Fruit fly (Drosophila melanogaster) whole organism, embryonic: ENCODE measurements around the gene CG31548.

Experiments used
- Aef1 ChIP-seq: fragments of 200-800 bp; sonication (Bioruptor generic); IDR thresholded peaks from 3 replicates; pipeline ENCODE4 v1.3.6; 2022; ENCODE audit warnings: missing biosample characterization, missing genetic modification characterization
- Bgb ChIP-seq: fragments of 200-800 bp; sonication (Bioruptor generic); IDR thresholded peaks from 2 replicates; pipeline ENCODE4 v1.3.6; 2022; ENCODE audit warnings: missing biosample characterization, missing genetic modification characterization; ENCODE audit not compliant: partially characterized antibody
- CG10959 ChIP-seq: fragments of 200-800 bp; sonication (Bioruptor generic); IDR thresholded peaks from 2 replicates; pipeline ENCODE4 v1.3.6; 2022; ENCODE audit warnings: missing biosample characterization, missing genetic modification characterization
- CG11695 ChIP-seq: fragments of 200-800 bp; sonication (Bioruptor generic); IDR thresholded peaks from 3 replicates; pipeline ENCODE4 v1.3.6; 2022; ENCODE audit warnings: missing biosample characterization, missing genetic modification characterization
- CG12659 ChIP-seq: fragments of 200-800 bp; sonication (Bioruptor generic); optimal IDR thresholded peaks from 3 replicates; lab custom pipeline; 2017; ENCODE audit warnings: mild to moderate bottlenecking, missing biosample characterization, missing genetic modification reagents, missing genetic modification characterization
- CG14050 ChIP-seq: fragments of 200-800 bp; sonication (Bioruptor generic); IDR thresholded peaks from 3 replicates; pipeline ENCODE4 v1.3.6; 2022; ENCODE audit warnings: missing biosample characterization, missing genetic modification characterization
- CG14860 ChIP-seq: fragments of 200-800 bp; sonication (Bioruptor generic); IDR thresholded peaks from 3 replicates; pipeline ENCODE4 v1.3.6; 2022; ENCODE audit warnings: missing biosample characterization, missing genetic modification characterization; ENCODE audit not compliant: partially characterized antibody
- CG1529 ChIP-seq: fragments of 200-800 bp; sonication (Bioruptor generic); optimal IDR thresholded peaks from 3 replicates; lab custom pipeline; 2018; ENCODE audit warnings: missing biosample characterization, missing genetic modification characterization
- CG15479 ChIP-seq: fragments of 200-800 bp; sonication (Bioruptor generic); optimal IDR thresholded peaks from 3 replicates; lab custom pipeline; 2019; ENCODE audit warnings: missing biosample characterization, mild to moderate bottlenecking, missing genetic modification characterization, moderate library complexity
- CG15514 ChIP-seq: fragments of 200-800 bp; sonication (Bioruptor generic); optimal IDR thresholded peaks from 3 replicates; lab custom pipeline; 2017; ENCODE audit warnings: missing biosample characterization, missing genetic modification characterization, mild to moderate bottlenecking, moderate library complexity, missing genetic modification reagents
- CG17359 ChIP-seq: fragments of 200-800 bp; sonication (Bioruptor generic); optimal IDR thresholded peaks from 3 replicates; lab custom pipeline; 2018; ENCODE audit warnings: missing biosample characterization, mild to moderate bottlenecking, missing genetic modification characterization, moderate library complexity
- CG17361 ChIP-seq: fragments of 200-800 bp; sonication (Bioruptor generic); IDR thresholded peaks from 3 replicates; pipeline ENCODE4 v1.3.6; 2022; ENCODE audit warnings: missing biosample characterization, missing genetic modification characterization
- CG17829 ChIP-seq: fragments of 200-800 bp; optimal IDR thresholded peaks from 2 replicates; lab custom pipeline; 2019; ENCODE audit warnings: missing biosample characterization, mild to moderate bottlenecking, missing genetic modification characterization, moderate library complexity
- CG18476 ChIP-seq: fragments of 200-800 bp; sonication (Bioruptor generic); optimal IDR thresholded peaks from 2 replicates; lab custom pipeline; 2016; ENCODE audit warnings: missing biosample characterization, mild to moderate bottlenecking, missing genetic modification characterization
- CG18619 ChIP-seq: fragments of 200-800 bp; sonication (Bioruptor generic); optimal IDR thresholded peaks from 3 replicates; lab custom pipeline; 2017; ENCODE audit warnings: missing biosample characterization, mild to moderate bottlenecking, missing genetic modification characterization
- CG2678 ChIP-seq: fragments of 200-800 bp; sonication (Bioruptor generic); optimal IDR thresholded peaks from 3 replicates; lab custom pipeline; 2019; ENCODE audit warnings: missing biosample characterization, mild to moderate bottlenecking, missing genetic modification characterization, moderate library complexity
- CG3065 ChIP-seq: fragments of 200-800 bp; sonication (Bioruptor generic); optimal IDR thresholded peaks from 2 replicates; lab custom pipeline; 2016; ENCODE audit warnings: missing biosample characterization, missing genetic modification characterization
- CG4820 ChIP-seq: fragments of 200-800 bp; sonication (Bioruptor generic); optimal IDR thresholded peaks from 3 replicates; lab custom pipeline; 2016; ENCODE audit warnings: missing biosample characterization, missing genetic modification characterization
- CG7271 ChIP-seq: fragments of 200-800 bp; sonication (Bioruptor generic); optimal IDR thresholded peaks from 2 replicates; lab custom pipeline; 2018; ENCODE audit warnings: missing biosample characterization, mild to moderate bottlenecking, missing genetic modification characterization, moderate library complexity
- CG7372 ChIP-seq: fragments of 200-800 bp; sonication (Bioruptor generic); IDR thresholded peaks from 2 replicates; pipeline ENCODE4 v1.3.6; 2022; ENCODE audit warnings: missing biosample characterization, missing genetic modification characterization
- CG9215 ChIP-seq: fragments of 200-800 bp; sonication (Bioruptor generic); IDR thresholded peaks from 2 replicates; pipeline ENCODE4 v1.3.6; 2022; ENCODE audit warnings: missing biosample characterization, missing genetic modification characterization
- CkIIα-i1 ChIP-seq: fragments of 200-800 bp; sonication (Bioruptor generic); IDR thresholded peaks from 2 replicates; pipeline ENCODE4 v1.3.6; 2022; ENCODE audit warnings: missing biosample characterization, missing genetic modification characterization
- CoRest ChIP-seq: fragments of 200-800 bp; sonication (Bioruptor generic); optimal IDR thresholded peaks from 3 replicates; lab custom pipeline; 2018; ENCODE audit warnings: missing biosample characterization, mild to moderate bottlenecking, missing genetic modification characterization, moderate library complexity
- CrebB ChIP-seq: fragments of 200-800 bp; sonication (Bioruptor generic); optimal IDR thresholded peaks from 3 replicates; lab custom pipeline; 2018; ENCODE audit warnings: missing biosample characterization, mild to moderate bottlenecking, missing genetic modification characterization
- HHEX ChIP-seq: fragments of 200-800 bp; sonication (Bioruptor generic); optimal IDR thresholded peaks from 3 replicates; lab custom pipeline; 2017; ENCODE audit warnings: missing biosample characterization, mild to moderate bottlenecking, missing genetic modification characterization, missing genetic modification reagents
- HLH3B ChIP-seq: fragments of 200-800 bp; sonication (Bioruptor generic); IDR thresholded peaks from 2 replicates; pipeline ENCODE4 v1.3.6; 2022; ENCODE audit warnings: missing biosample characterization, missing genetic modification characterization
- Meics ChIP-seq: fragments of 200-800 bp; sonication (Bioruptor generic); optimal IDR thresholded peaks from 2 replicates; lab custom pipeline; 2017; ENCODE audit warnings: missing biosample characterization, mild to moderate bottlenecking, missing genetic modification characterization
- NC2α ChIP-seq: fragments of 200-800 bp; sonication (Bioruptor generic); optimal IDR thresholded peaks from 2 replicates; lab custom pipeline; 2016; ENCODE audit warnings: missing biosample characterization, missing genetic modification characterization
- Oaz ChIP-seq: fragments of 200-800 bp; sonication (Bioruptor generic); IDR thresholded peaks from 2 replicates; pipeline ENCODE4 v1.3.6; 2022; ENCODE audit warnings: missing biosample characterization, missing genetic modification characterization
- Pdp1 ChIP-seq, 2 experiments: fragments of 200-800 bp; sonication (Bioruptor generic); optimal IDR thresholded peaks; 3 replicates each; lab custom pipeline; 2016; ENCODE audit warnings: missing biosample characterization in 2 of 2, missing genetic modification characterization in 2 of 2, mild to moderate bottlenecking in 1 of 2, moderate library complexity in 1 of 2
- Tbp ChIP-seq: fragments of >200 bp; optimal IDR thresholded peaks from 2 replicates; lab custom pipeline; 2018; ENCODE audit warnings: missing biosample characterization, missing genetic modification characterization
- ab ChIP-seq: fragments of 200-800 bp; sonication (Bioruptor generic); optimal IDR thresholded peaks from 2 replicates; lab custom pipeline; 2016; ENCODE audit warnings: missing biosample characterization, missing genetic modification characterization
- az2 ChIP-seq: fragments of 200-800 bp; sonication (Bioruptor generic); optimal IDR thresholded peaks from 3 replicates; lab custom pipeline; 2016; ENCODE audit warnings: missing biosample characterization, missing genetic modification characterization
- bigmax ChIP-seq: fragments of 200-800 bp; sonication (Bioruptor generic); optimal IDR thresholded peaks from 2 replicates; lab custom pipeline; 2018; ENCODE audit warnings: missing biosample characterization, mild to moderate bottlenecking, missing genetic modification characterization
- dan ChIP-seq: fragments of 200-800 bp; sonication (Bioruptor generic); IDR thresholded peaks from 2 replicates; pipeline ENCODE4 v1.3.6; 2022; ENCODE audit warnings: missing biosample characterization, missing genetic modification characterization
- insv ChIP-seq, 2 experiments: fragments of 200-800 bp; sonication (Bioruptor generic); optimal IDR thresholded peaks; 3 replicates each; lab custom pipeline; 2016 to 2018; ENCODE audit warnings: missing biosample characterization in 2 of 2, missing genetic modification characterization in 2 of 2
- knrl ChIP-seq: fragments of 200-800 bp; sonication (Bioruptor generic); IDR thresholded peaks from 3 replicates; pipeline ENCODE4 v1.3.6; 2022; ENCODE audit warnings: missing biosample characterization, missing genetic modification characterization; ENCODE audit not compliant: partially characterized antibody
- lbe ChIP-seq: fragments of 200-800 bp; sonication (Bioruptor generic); optimal IDR thresholded peaks from 2 replicates; lab custom pipeline; 2016; ENCODE audit warnings: missing biosample characterization, mild to moderate bottlenecking, missing genetic modification characterization
- luna ChIP-seq: fragments of 200-800 bp; sonication (Bioruptor generic); optimal IDR thresholded peaks from 2 replicates; lab custom pipeline; 2016; ENCODE audit warnings: missing biosample characterization, missing genetic modification characterization
- nerfin-1 ChIP-seq: fragments of 200-800 bp; sonication (Bioruptor generic); optimal IDR thresholded peaks from 3 replicates; lab custom pipeline; 2019; ENCODE audit warnings: missing biosample characterization, mild to moderate bottlenecking, missing genetic modification characterization, moderate library complexity
- pnt ChIP-seq: fragments of 200-800 bp; sonication (Bioruptor generic); optimal IDR thresholded peaks from 3 replicates; lab custom pipeline; 2016; ENCODE audit warnings: missing biosample characterization, missing genetic modification characterization
- sisA ChIP-seq: fragments of 200-800 bp; sonication (Bioruptor generic); IDR thresholded peaks from 2 replicates; pipeline ENCODE4 v1.3.6; 2022; ENCODE audit warnings: missing biosample characterization, missing genetic modification characterization
- tgo ChIP-seq: fragments of 200-800 bp; sonication (Bioruptor generic); IDR thresholded peaks from 3 replicates; pipeline ENCODE4 v1.3.6; 2022; ENCODE audit warnings: missing biosample characterization, missing genetic modification characterization
- tin ChIP-seq: fragments of 200-800 bp; sonication (Bioruptor generic); optimal IDR thresholded peaks from 3 replicates; lab custom pipeline; 2016; ENCODE audit warnings: missing biosample characterization, missing genetic modification characterization
- tll ChIP-seq, 2 experiments: fragments of 200-800 bp in 1 of 2; fragments of >200 bp in 1 of 2; sonication (Bioruptor generic) in 1 of 2; optimal IDR thresholded peaks; 2 replicates each; lab custom pipeline; 2017 to 2019; ENCODE audit warnings: missing biosample characterization in 2 of 2, missing genetic modification characterization in 2 of 2, mild to moderate bottlenecking in 1 of 2, moderate library complexity in 1 of 2
- unpg ChIP-seq: fragments of 200-800 bp; sonication (Bioruptor generic); optimal IDR thresholded peaks from 3 replicates; lab custom pipeline; 2018; ENCODE audit warnings: missing biosample characterization, mild to moderate bottlenecking, missing genetic modification characterization, moderate library complexity
- usp ChIP-seq: fragments of >200 bp; optimal IDR thresholded peaks from 2 replicates; lab custom pipeline; 2017; ENCODE audit warnings: missing biosample characterization, missing genetic modification characterization
- wdn ChIP-seq: fragments of 200-800 bp; sonication (Bioruptor generic); IDR thresholded peaks from 2 replicates; pipeline ENCODE4 v1.3.6; 2022; ENCODE audit warnings: missing biosample characterization, missing genetic modification characterization
- zf30C ChIP-seq: fragments of 200-800 bp; sonication (Bioruptor generic); optimal IDR thresholded peaks from 3 replicates; lab custom pipeline; 2018; ENCODE audit warnings: missing biosample characterization, mild to moderate bottlenecking, missing genetic modification characterization

CG31548 gene

dm6 chr3R:5686049-5686757 is 49.6 kb upstream of the CG31548 start (continued):
- TF ChIP-seq sisA (peak; percentile 59), CG15479 (no peak), Bgb (no peak), CG10959 (GFP tag; lab: Robert Waterston, UW) (no peak), tin (GFP tag; lab: Kevin White, UChicago) (peak; percentile 20), CoRest (tag; lab: Kevin White, UChicago) (peak; percentile 49), NC2α (GFP tag; lab: Kevin White, UChicago) (no peak), Oaz (GFP tag; lab: Robert Waterston, UW) (0 out of 2 replicates have a peak, but pooled peaks have one; percentile 16), usp (no peak), CG18619 (GFP tag; lab: Kevin White, UChicago) (peak; percentile 34), CG12659 (GFP tag; lab: Kevin White, UChicago) (peak; percentile 34), CkIIα-i1 (no peak), CG7271 (tag; lab: Kevin White, UChicago) (no peak), knrl (GFP tag; lab: Robert Waterston, UW) (no peak), Tbp (GFP tag; lab: Kevin White, UChicago) (no peak), CG14860 (GFP tag; lab: Robert Waterston, UW) (no peak), CG1529 (GFP tag; lab: Kevin White, UChicago) (no peak), dan (no peak), CrebB (tag; lab: Kevin White, UChicago) (no peak), CG17829 (peak; percentile 23), wdn (GFP tag; lab: Robert Waterston, UW) (no peak), unpg (GFP tag; lab: Kevin White, UChicago) (peak; percentile 58), HHEX (GFP tag; lab: Kevin White, UChicago) (peak; percentile 59), lbe (GFP tag; lab: Kevin White, UChicago) (no peak), Meics (GFP tag; lab: Kevin White, UChicago) (peak; percentile 68), Pdp1 (GFP tag; optimal IDR thresholded peaks at IDR 0.05; lab: Kevin White, UChicago) (peak; percentile 11 to 52), pnt (GFP tag; lab: Kevin White, UChicago) (no peak), ab (GFP tag; lab: Kevin White, UChicago) (no peak), CG11695 (peak; percentile 23; the same call in 1 of the 3 replicates), CG3065 (GFP tag; lab: Kevin White, UChicago) (no peak), CG15514 (GFP tag; lab: Kevin White, UChicago) (peak; percentile 29), CG4820 (GFP tag; lab: Kevin White, UChicago) (peak; percentile 31), Aef1 (peak; percentile 23; the same call in 1 of the 3 replicates), CG18476 (GFP tag; lab: Kevin White, UChicago) (peak; percentile 7), HLH3B (peak; percentile 47; the same call in 1 of the 2 replicates), tll (GFP tag; optimal IDR thresholded peaks at IDR 0.05; lab: Kevin White, UChicago) (no peak), CG17361 (peak; percentile 42; the same call in 1 of the 3 replicates), luna (GFP tag; lab: Kevin White, UChicago) (no peak), CG2678 (peak; percentile 76), CG7372 (GFP tag; lab: Robert Waterston, UW) (no peak), CG9215 (GFP tag; lab: Robert Waterston, UW) (no peak), az2 (GFP tag; lab: Kevin White, UChicago) (peak; percentile 42), nerfin-1 (tag; lab: Kevin White, UChicago) (peak; percentile 77), zf30C (GFP tag; lab: Kevin White, UChicago) (no peak), bigmax (GFP tag; lab: Kevin White, UChicago) (no peak), tgo (GFP tag; lab: Robert Waterston, UW) (peak; percentile 56; the same call in 2 of the 3 replicates), CG17359 (tag; lab: Kevin White, UChicago) (peak; percentile 64), CG14050 (GFP tag; lab: Robert Waterston, UW) (peak; percentile 36; the same call in 1 of the 3 replicates), insv (GFP tag; optimal IDR thresholded peaks at IDR 0.05; lab: Kevin White, UChicago) (no peak)
